Fruit fly (Drosophila melanogaster) whole organism: Measurements from ENCODE around the gene Gnpat.

Experiments
- CG8478 ChIP-seq: fragments of >200 bp; optimal IDR thresholded peaks from 2 replicates; lab custom pipeline; 2018; ENCODE audit warnings: inconsistent platforms
- Dll ChIP-seq: fragments of >200 bp; optimal IDR thresholded peaks from 2 replicates; lab custom pipeline; 2017
- EcR ChIP-seq, 2 experiments: fragments of >200 bp; optimal IDR thresholded peaks; 2 replicates each; lab custom pipeline; 2017; ENCODE audit warnings: missing biosample characterization in 2 of 2, missing genetic modification characterization in 2 of 2, missing genetic modification reagents in 2 of 2
- pan ChIP-seq: fragments of >200 bp; optimal IDR thresholded peaks from 2 replicates; lab custom pipeline; 2017
- psq ChIP-seq: fragments of >200 bp; optimal IDR thresholded peaks from 2 replicates; lab custom pipeline; 2017
- usp ChIP-seq: fragments of >200 bp; optimal IDR thresholded peaks from 2 replicates; lab custom pipeline; 2017; ENCODE audit warnings: missing biosample characterization, missing genetic modification characterization, mixed read lengths

The Gnpat gene

DNA sequence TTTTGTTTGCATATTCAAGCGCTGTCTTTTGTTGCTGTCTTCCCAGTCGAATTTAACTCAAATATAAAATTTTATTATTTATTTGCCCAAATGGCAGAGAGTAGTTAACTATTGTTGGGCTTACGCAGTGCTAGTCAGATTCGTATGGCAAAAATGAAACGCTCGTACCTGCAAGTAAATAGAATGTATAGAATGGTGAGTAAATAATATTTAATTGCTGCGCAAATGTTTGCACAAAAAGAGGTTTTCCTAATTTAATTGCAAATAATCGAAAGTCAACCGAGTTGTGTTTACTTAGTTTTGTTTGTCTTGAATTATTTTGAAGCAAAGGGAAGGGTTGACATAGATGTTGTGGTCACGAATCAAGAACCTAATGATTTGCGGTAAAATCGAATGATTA, 42.0 kb downstream of the Gnpat start:
- TF ChIP-seq usp (GFP tag; lab: Kevin White, UChicago) (no peak), psq (lab: Kevin White, UChicago) (no peak), Dll (lab: Kevin White, UChicago) (no peak), pan (lab: Kevin White, UChicago) (no peak), CG8478 (lab: Kevin White, UChicago) (no peak), EcR (GFP tag; optimal IDR thresholded peaks at IDR 0.05; lab: Kevin White, UChicago) (no peak)

DNA sequence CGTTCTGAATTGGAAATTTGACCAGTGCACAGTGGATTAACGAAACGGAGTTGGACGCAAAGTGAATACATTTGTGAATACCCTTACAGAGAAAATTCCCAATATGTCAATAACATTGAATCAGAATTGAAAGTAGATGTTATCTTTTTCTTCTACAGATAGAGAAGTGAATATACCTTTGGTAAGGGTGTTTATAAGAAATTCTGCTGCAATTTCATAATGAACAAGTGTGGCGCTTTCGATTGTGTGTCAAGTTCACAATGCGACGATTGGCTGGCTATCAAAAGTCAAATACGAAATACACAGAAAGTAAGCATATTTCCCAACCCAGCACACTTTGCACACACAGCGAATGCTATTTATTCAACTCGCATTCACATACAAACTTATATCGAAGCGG, 42.4 kb downstream of the Gnpat start:
- no peak for TF ChIP-seq psq (lab: Kevin White, UChicago)
- no peak for TF ChIP-seq usp (GFP tag; lab: Kevin White, UChicago)
- no peak for TF ChIP-seq Dll (lab: Kevin White, UChicago)
- TF ChIP-seq pan (lab: Kevin White, UChicago) = no peak
- no peak for TF ChIP-seq CG8478 (lab: Kevin White, UChicago)

DNA sequence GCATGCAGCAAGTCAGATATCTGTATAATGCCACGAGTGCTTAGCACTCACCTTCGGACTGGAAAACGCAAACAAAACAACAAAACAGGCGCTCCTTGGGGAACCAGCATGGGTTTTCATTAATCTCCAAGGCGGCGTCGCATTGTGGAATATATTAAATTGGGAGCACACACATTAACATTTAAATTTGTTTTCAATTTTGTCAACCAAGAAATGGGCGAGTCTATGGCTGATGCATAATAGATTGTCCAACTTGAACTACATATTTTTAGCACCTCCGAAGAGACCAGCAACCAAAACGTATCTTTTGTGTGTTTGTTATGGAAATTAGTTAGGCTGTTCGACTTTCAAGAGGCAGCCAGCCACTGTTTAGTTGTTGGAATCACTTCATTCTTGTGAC, 43.3 kb downstream of the Gnpat start:
- TF ChIP-seq usp (GFP tag; lab: Kevin White, UChicago) (no peak), psq (lab: Kevin White, UChicago) (no peak), Dll (lab: Kevin White, UChicago) (no peak), CG8478 (lab: Kevin White, UChicago) (no peak), EcR (GFP tag; optimal IDR thresholded peaks at IDR 0.05; lab: Kevin White, UChicago) (no peak), pan (lab: Kevin White, UChicago) (no peak)

DNA sequence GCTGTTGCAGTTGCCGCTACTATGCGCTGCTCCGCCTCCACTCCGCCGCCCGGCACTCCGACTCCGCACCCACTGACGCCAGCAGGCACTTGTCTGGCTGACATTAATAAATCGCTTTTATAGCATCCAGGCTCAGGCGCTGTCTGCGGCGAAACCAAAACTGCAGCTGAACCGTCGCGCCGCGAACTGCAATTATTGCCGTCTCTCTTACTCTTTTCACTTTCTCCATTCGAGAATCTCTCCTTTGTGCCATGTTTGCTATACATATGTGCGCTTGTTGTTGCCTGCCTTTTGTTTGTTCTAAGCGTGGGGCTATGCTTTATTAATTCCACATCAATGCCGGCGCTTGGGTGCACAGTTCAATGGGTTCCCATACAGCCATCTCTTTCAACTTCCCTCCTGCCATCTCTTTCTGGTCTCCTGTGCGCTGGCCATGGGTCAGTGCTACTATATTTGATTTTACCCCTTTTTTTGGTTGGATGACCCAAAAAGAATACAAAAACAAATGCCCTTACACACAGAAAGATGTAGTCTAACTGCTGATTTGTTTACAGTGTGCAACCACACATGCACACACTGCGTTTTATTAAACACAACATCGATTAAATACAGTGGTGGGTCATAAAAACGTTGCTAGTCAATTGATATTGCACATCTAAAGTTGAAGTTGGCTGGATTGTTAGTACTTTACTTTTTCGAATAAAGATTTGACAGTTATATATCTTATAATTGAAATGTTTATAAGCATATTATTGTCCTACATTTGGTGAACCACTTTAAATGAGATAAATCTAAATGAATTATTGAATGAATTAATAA, 44.0 kb downstream of the Gnpat start:
- TF ChIP-seq pan (lab: Kevin White, UChicago) = no peak
- TF ChIP-seq usp (GFP tag; lab: Kevin White, UChicago) = no peak
- TF ChIP-seq CG8478 (lab: Kevin White, UChicago) = no peak
- no peak for TF ChIP-seq Dll (lab: Kevin White, UChicago)
- TF ChIP-seq psq (lab: Kevin White, UChicago) = no peak
- no peak for TF ChIP-seq EcR (GFP tag; optimal IDR thresholded peaks at IDR 0.05; lab: Kevin White, UChicago)

DNA sequence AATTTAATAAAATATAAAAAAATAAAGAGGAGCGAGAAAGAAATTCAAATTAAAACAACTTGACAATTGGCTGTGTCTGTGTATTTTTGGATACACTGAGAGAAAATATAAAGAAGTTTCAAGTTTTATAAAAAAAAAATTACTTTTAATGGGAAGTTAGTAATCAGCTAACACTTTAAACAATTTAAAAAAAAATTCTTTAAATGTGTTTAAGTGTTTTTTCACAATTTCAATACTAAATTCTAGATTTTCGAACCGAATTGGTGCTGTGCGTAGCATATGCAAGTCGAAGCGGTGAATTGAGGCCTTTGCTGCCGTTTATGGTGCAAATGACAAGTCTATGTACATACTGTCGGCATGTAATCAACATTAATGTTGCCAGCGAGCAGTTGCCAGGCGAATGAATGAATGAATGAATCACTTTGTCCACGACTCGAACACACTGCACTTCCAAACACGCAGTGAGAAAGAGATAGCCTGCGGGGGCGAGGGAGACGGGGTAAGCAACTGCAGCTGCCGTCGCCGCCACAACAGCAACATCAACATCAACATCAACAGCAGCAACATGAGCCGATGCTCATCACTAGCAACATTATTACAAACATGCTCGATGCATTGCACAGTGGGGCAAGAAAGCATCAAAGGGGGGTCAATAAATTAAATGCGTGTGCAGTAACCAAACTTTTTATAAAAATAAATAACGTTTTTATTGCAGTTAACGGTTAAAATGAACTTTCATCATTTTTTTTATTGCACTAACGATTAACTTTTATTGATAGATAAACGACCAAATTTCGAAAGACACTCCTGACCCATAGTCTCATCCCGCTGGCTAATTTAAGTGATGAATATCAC, 45.0 kb downstream of the Gnpat start:
- TF ChIP-seq pan (lab: Kevin White, UChicago) (no peak), usp (GFP tag; lab: Kevin White, UChicago) (no peak), Dll (lab: Kevin White, UChicago) (no peak), CG8478 (lab: Kevin White, UChicago) (no peak), psq (lab: Kevin White, UChicago) (no peak), EcR (GFP tag; optimal IDR thresholded peaks at IDR 0.05; lab: Kevin White, UChicago) (no peak)

DNA sequence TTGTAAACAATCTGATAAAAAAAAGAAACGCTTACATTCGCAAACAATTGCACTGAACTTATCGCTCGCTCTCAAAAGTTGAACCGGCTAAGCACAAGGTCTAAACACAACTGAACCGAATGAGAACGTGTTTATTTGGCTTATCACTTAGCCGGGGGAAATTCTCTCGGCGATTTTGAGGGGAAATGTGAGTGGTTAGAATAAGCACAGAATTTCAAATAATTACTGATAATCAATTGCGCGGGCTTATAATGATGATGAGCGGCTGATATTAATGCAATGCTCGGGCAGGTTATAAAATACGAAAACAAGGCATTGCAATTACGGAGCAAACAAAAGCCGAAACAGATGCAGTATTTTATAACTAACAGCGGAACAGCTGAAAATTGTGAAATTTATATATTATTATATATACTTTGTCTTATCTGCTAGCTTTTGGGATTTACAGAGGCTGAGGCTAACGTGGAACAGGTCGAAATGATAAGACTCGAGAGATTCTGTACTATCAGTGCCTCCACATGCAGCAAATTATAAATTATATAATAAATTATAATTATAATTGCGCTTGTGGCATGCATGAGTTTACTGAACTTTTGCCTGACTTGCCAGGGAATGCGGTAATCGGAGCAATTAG, 52.3 kb downstream of the Gnpat start:
- no peak for TF ChIP-seq EcR (GFP tag; optimal IDR thresholded peaks at IDR 0.05; lab: Kevin White, UChicago)
- TF ChIP-seq pan (lab: Kevin White, UChicago) = no peak
- TF ChIP-seq Dll (lab: Kevin White, UChicago) = no peak
- no peak for TF ChIP-seq usp (GFP tag; lab: Kevin White, UChicago)
- no peak for TF ChIP-seq CG8478 (lab: Kevin White, UChicago)
- no peak for TF ChIP-seq psq (lab: Kevin White, UChicago)

DNA sequence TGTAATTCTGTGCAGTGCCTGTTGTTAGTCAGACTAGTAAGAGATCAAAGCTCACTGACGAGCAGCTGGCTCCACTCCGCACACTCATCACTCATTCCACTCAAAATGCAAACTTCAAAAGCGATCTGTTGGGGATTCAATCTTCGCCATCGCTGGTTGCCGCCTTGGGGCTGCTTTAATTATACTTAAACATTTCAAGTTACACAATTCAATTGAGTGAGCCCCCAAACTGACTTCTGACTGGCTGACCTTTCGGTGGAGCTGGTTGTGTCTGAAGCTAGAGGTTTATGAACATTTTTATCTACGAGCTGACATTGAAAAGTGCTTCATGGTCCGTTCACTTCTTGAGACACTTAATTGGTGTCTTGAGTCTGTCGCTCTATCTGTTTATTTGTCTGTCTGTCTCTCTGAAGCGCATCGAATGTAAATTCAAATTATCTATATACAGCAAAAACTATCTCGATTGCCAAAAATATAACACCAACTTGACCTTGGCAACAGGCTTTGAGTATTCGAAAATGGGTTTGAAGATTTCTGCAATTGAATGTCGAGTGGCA, 53.4 kb downstream of the Gnpat start:
- TF ChIP-seq CG8478 (lab: Kevin White, UChicago) = no peak
- no peak for TF ChIP-seq Dll (lab: Kevin White, UChicago)
- TF ChIP-seq pan (lab: Kevin White, UChicago) = no peak
- TF ChIP-seq psq (lab: Kevin White, UChicago) = no peak
- no peak for TF ChIP-seq usp (GFP tag; lab: Kevin White, UChicago)
- no peak for TF ChIP-seq EcR (GFP tag; optimal IDR thresholded peaks at IDR 0.05; lab: Kevin White, UChicago)
